Worm (Caenorhabditis elegans): Measurements from ENCODE around the gene M162.5.

DNA sequence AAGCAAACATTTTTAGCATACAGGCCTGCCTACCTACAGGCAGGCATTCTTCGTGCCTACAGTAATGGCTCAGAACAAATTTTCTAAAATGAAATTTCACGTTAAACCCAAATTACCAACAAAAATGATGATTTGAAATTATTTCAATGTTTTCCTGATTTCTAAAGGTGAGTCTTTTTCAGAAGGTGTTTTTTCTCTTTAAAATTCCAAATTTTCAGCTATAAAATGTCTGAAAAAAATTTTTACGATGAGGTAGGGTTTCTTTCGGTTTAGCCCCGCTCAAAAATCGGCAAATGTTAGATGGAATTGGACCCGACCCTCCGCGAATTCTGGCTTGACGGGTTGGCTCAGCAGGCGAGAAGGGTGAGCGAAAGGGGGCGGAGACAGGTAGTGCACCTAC, 15.0 kb upstream of the M162.5 start, which contains the start of gene W04E12.5:
- no peak for TF ChIP-seq unc-39 (tag; optimal IDR thresholded peaks at IDR 0.05)
- TF ChIP-seq nhr-11 (tag; optimal IDR thresholded peaks at IDR 0.05): no peak
- TF ChIP-seq aly-2 (tag; optimal IDR thresholded peaks at IDR 0.05): no peak
- no peak for TF ChIP-seq ztf-4 (tag; optimal IDR thresholded peaks at IDR 0.05)
- no peak for TF ChIP-seq unc-62 (GFP tag; optimal IDR thresholded peaks at IDR 0.05)
- no peak for TF ChIP-seq ZK546.5 (tag; optimal IDR thresholded peaks at IDR 0.05)
- TF ChIP-seq R02D3.7 (tag; optimal IDR thresholded peaks at IDR 0.05): no peak
- no peak for TF ChIP-seq lsy-2 (tag; optimal IDR thresholded peaks at IDR 0.05)
- TF ChIP-seq crh-2 (tag; optimal IDR thresholded peaks at IDR 0.05): no peak
- TF ChIP-seq ceh-82 (tag; optimal IDR thresholded peaks at IDR 0.05): no peak
- no peak for TF ChIP-seq snpc-4 (tag; optimal IDR thresholded peaks at IDR 0.05)

Data from whole organism, L2 larva.